Worm (Caenorhabditis elegans) whole organism, L1 larva: ENCODE data around the gene C07B5.3.

ENCODE experiments used
- C16A3.4 ChIP-seq: fragments of 150-350 bp; optimal IDR thresholded peaks from 2 replicates; lab custom pipeline; 2014; ENCODE audit warnings: missing biosample characterization, missing genetic modification characterization
- Y116A8C.19 ChIP-seq: sonication (generic microtip); optimal IDR thresholded peaks from 2 replicates; lab custom pipeline; 2016; ENCODE audit warnings: missing compliant biosample characterization, missing genetic modification characterization, borderline replicate concordance
- aly-2 ChIP-seq: fragments of 150-350 bp; optimal IDR thresholded peaks from 2 replicates; lab custom pipeline; 2014; ENCODE audit warnings: missing biosample characterization, missing genetic modification characterization
- ama-1 ChIP-seq: fragments of 150-350 bp; optimal IDR thresholded peaks from 2 replicates; lab custom pipeline; 2014
- ces-1 ChIP-seq: fragments of 150-350 bp; optimal IDR thresholded peaks from 2 replicates; lab custom pipeline; 2014; ENCODE audit warnings: missing biosample characterization, missing genetic modification reagents, missing genetic modification characterization
- dpl-1 ChIP-seq, 3 experiments: fragments of 150-350 bp in 2 of 3; sonication (generic microtip) in 1 of 3; optimal IDR thresholded peaks; 2 replicates each; lab custom pipeline; 2014 to 2017; ENCODE audit warnings: missing biosample characterization in 3 of 3, missing genetic modification characterization in 3 of 3, missing genetic modification reagents in 3 of 3
- dsc-1 ChIP-seq: sonication (generic microtip); optimal IDR thresholded peaks from 2 replicates; lab custom pipeline; 2016; ENCODE audit warnings: mild to moderate bottlenecking, missing genetic modification characterization, missing compliant biosample characterization
- efl-1 ChIP-seq, 4 experiments: fragments of 150-350 bp; optimal IDR thresholded peaks in 3 of 4; peaks in 1 of 4; 1 replicate in 1 of 4; 2 replicates in 3 of 4; lab custom pipeline; 2014; ENCODE audit warnings: missing biosample characterization in 2 of 4, missing genetic modification characterization in 2 of 4, missing genetic modification reagents in 2 of 4
- egl-13 ChIP-seq: sonication (generic microtip); optimal IDR thresholded peaks from 2 replicates; lab custom pipeline; 2016; ENCODE audit warnings: missing genotype, missing genetic modification reagents, missing genetic modification characterization, missing compliant biosample characterization
- elt-2 ChIP-seq: sonication (generic microtip); optimal IDR thresholded peaks from 2 replicates; lab custom pipeline; 2016; ENCODE audit warnings: missing genetic modification characterization, mild to moderate bottlenecking, inconsistent platforms, missing compliant biosample characterization, missing genetic modification reagents
- elt-3 ChIP-seq, 6 experiments: fragments of 150-350 bp in 1 of 6; sonication (generic microtip); optimal IDR thresholded peaks; 2 replicates each; lab custom pipeline; 2017 to 2018; ENCODE audit warnings: missing biosample characterization in 6 of 6, missing genetic modification characterization in 6 of 6, inconsistent platforms in 1 of 6
- ets-5 ChIP-seq: fragments of 200-800 bp; sonication (Bioruptor generic); IDR thresholded peaks from 2 replicates; pipeline ENCODE4 v1.3.6; 2022; ENCODE audit warnings: missing genetic modification characterization, missing compliant biosample characterization
- fkh-10 ChIP-seq: sonication (generic microtip); optimal IDR thresholded peaks from 2 replicates; lab custom pipeline; 2017; ENCODE audit warnings: missing biosample characterization, missing genetic modification reagents, missing genetic modification characterization
- fkh-4 ChIP-seq: sonication (generic microtip); optimal IDR thresholded peaks from 2 replicates; lab custom pipeline; 2016; ENCODE audit warnings: missing compliant biosample characterization, missing genetic modification characterization, borderline replicate concordance
- fkh-8 ChIP-seq: sonication (generic microtip); optimal IDR thresholded peaks from 2 replicates; lab custom pipeline; 2016; ENCODE audit warnings: mild to moderate bottlenecking, missing genetic modification characterization, missing compliant biosample characterization
- fos-1 ChIP-seq: fragments of 150-350 bp; optimal IDR thresholded peaks from 2 replicates; lab custom pipeline; 2014; ENCODE audit warnings: missing biosample characterization, missing genetic modification characterization
- grh-1 ChIP-seq: fragments of 200-800 bp; sonication (Bioruptor generic); IDR thresholded peaks from 2 replicates; pipeline ENCODE4 v1.3.6; 2022; ENCODE audit warnings: missing genetic modification reagents, missing genetic modification characterization, missing compliant biosample characterization
- hlh-17 ChIP-seq: fragments of 200-800 bp; sonication (Bioruptor generic); optimal IDR thresholded peaks from 2 replicates; lab custom pipeline; 2018; ENCODE audit warnings: missing genetic modification characterization, mild to moderate bottlenecking, missing compliant biosample characterization, moderate library complexity, borderline replicate concordance
- hlh-4 ChIP-seq: sonication (generic microtip); optimal IDR thresholded peaks from 2 replicates; lab custom pipeline; 2016; ENCODE audit warnings: mild to moderate bottlenecking, missing genetic modification characterization, missing compliant biosample characterization
- isw-1 ChIP-seq: fragments of 200-800 bp; sonication (Bioruptor generic); IDR thresholded peaks from 2 replicates; pipeline ENCODE4 v1.3.6; 2022; ENCODE audit warnings: missing genetic modification characterization, missing compliant biosample characterization
- jun-1 ChIP-seq: fragments of 150-350 bp; optimal IDR thresholded peaks from 2 replicates; lab custom pipeline; 2014; ENCODE audit warnings: missing biosample characterization, missing genetic modification reagents, missing genetic modification characterization
- lin-13 ChIP-seq: fragments of 150-350 bp; optimal IDR thresholded peaks from 2 replicates; lab custom pipeline; 2014; ENCODE audit warnings: missing biosample characterization, missing genetic modification reagents, missing genetic modification characterization
- lin-14 ChIP-seq: fragments of 200-800 bp; sonication (Bioruptor generic); optimal IDR thresholded peaks from 2 replicates; lab custom pipeline; 2018; ENCODE audit warnings: mild to moderate bottlenecking, missing genetic modification characterization, moderate library complexity, missing compliant biosample characterization
- lin-35 ChIP-seq, 2 experiments: fragments of 150-350 bp; optimal IDR thresholded peaks; 2 replicates each; lab custom pipeline; 2014; ENCODE audit warnings: missing biosample characterization in 2 of 2, missing genetic modification characterization in 2 of 2, missing genetic modification reagents in 2 of 2
- mab-9 ChIP-seq: fragments of 200-800 bp; sonication (Bioruptor generic); IDR thresholded peaks from 2 replicates; pipeline ENCODE4 v1.3.6; 2022; ENCODE audit warnings: missing genetic modification reagents, missing genetic modification characterization, missing compliant biosample characterization
- mdl-1 ChIP-seq, 2 experiments: fragments of 150-350 bp; optimal IDR thresholded peaks; 2 replicates each; lab custom pipeline; 2014 to 2017; ENCODE audit warnings: missing biosample characterization in 2 of 2, missing genetic modification characterization in 2 of 2, inconsistent platforms in 1 of 2
- mep-1 ChIP-seq: fragments of 150-350 bp; optimal IDR thresholded peaks from 2 replicates; lab custom pipeline; 2014; ENCODE audit warnings: missing biosample characterization, missing genetic modification characterization
- nhr-11 ChIP-seq: fragments of 150-350 bp; optimal IDR thresholded peaks from 2 replicates; lab custom pipeline; 2014; ENCODE audit warnings: missing biosample characterization, missing genetic modification characterization
- nhr-20 ChIP-seq: sonication (generic microtip); optimal IDR thresholded peaks from 2 replicates; lab custom pipeline; 2016; ENCODE audit warnings: mild to moderate bottlenecking, missing genetic modification characterization, missing compliant biosample characterization
- nhr-237 ChIP-seq: fragments of 150-350 bp; optimal IDR thresholded peaks from 2 replicates; lab custom pipeline; 2014; ENCODE audit warnings: missing biosample characterization, missing genetic modification characterization
- nhr-76 ChIP-seq: sonication (generic microtip); optimal IDR thresholded peaks from 2 replicates; lab custom pipeline; 2017; ENCODE audit warnings: missing biosample characterization, missing genetic modification characterization
- nhr-84 ChIP-seq: sonication (generic microtip); optimal IDR thresholded peaks from 2 replicates; lab custom pipeline; 2017; ENCODE audit warnings: missing biosample characterization, missing genetic modification characterization
- nhr-85 ChIP-seq: sonication (generic microtip); peaks from one replicate; lab custom pipeline; 2016; ENCODE audit warnings: missing genetic modification characterization, inconsistent platforms, missing compliant biosample characterization
- nhr-90 ChIP-seq: sonication (generic microtip); optimal IDR thresholded peaks from 2 replicates; lab custom pipeline; 2016; ENCODE audit warnings: mild to moderate bottlenecking, missing genetic modification characterization, missing compliant biosample characterization; ENCODE audit not compliant: poor library complexity
- pag-3 ChIP-seq: sonication (generic microtip); optimal IDR thresholded peaks from 2 replicates; lab custom pipeline; 2017; ENCODE audit warnings: missing genetic modification characterization, mild to moderate bottlenecking, missing compliant biosample characterization, antibody characterized with exemption, borderline replicate concordance; ENCODE audit not compliant: insufficient read depth
- pqm-1 ChIP-seq: sonication (generic microtip); optimal IDR thresholded peaks from 3 replicates; lab custom pipeline; 2017; ENCODE audit warnings: missing biosample characterization, missing genetic modification characterization
- snpc-4 ChIP-seq: fragments of 150-350 bp; optimal IDR thresholded peaks from 2 replicates; lab custom pipeline; 2014; ENCODE audit warnings: missing biosample characterization, missing genetic modification characterization
- snu-23 ChIP-seq: sonication (generic microtip); optimal IDR thresholded peaks from 2 replicates; lab custom pipeline; 2016; ENCODE audit warnings: missing genetic modification characterization, missing compliant biosample characterization
- sptf-1 ChIP-seq: fragments of 150-350 bp; optimal IDR thresholded peaks from 2 replicates; lab custom pipeline; 2014; ENCODE audit warnings: missing biosample characterization, missing genetic modification characterization
- sup-37 ChIP-seq: fragments of 200-800 bp; sonication (Bioruptor generic); optimal IDR thresholded peaks from 2 replicates; lab custom pipeline; 2018; ENCODE audit warnings: mild to moderate bottlenecking, missing genetic modification characterization, missing compliant biosample characterization
- tbx-2 ChIP-seq: sonication (generic microtip); optimal IDR thresholded peaks from 2 replicates; lab custom pipeline; 2016; ENCODE audit warnings: missing genetic modification characterization, missing compliant biosample characterization
- tlp-1 ChIP-seq: fragments of 150-350 bp; optimal IDR thresholded peaks from 2 replicates; lab custom pipeline; 2014; ENCODE audit warnings: missing biosample characterization, missing genetic modification characterization
- unc-62 ChIP-seq: fragments of 150-350 bp; optimal IDR thresholded peaks from 2 replicates; lab custom pipeline; 2014; ENCODE audit warnings: missing biosample characterization, missing genetic modification reagents, missing genetic modification characterization
- xbp-1 ChIP-seq: sonication (generic microtip); optimal IDR thresholded peaks from 2 replicates; lab custom pipeline; 2016; ENCODE audit warnings: missing genetic modification characterization, missing compliant biosample characterization
- zag-1 ChIP-seq: fragments of 150-350 bp; optimal IDR thresholded peaks from 2 replicates; lab custom pipeline; 2014; ENCODE audit warnings: missing biosample characterization, missing genetic modification characterization
- zip-4 ChIP-seq: fragments of 200-800 bp; sonication (Bioruptor generic); optimal IDR thresholded peaks from 2 replicates; lab custom pipeline; 2018; ENCODE audit warnings: mild to moderate bottlenecking, missing genetic modification characterization, moderate library complexity, missing compliant biosample characterization
- ztf-11 ChIP-seq, 2 experiments: sonication (generic microtip); optimal IDR thresholded peaks; 2 replicates each; lab custom pipeline; 2016 to 2017; ENCODE audit warnings: missing genetic modification characterization in 2 of 2, missing biosample characterization in 1 of 2, missing compliant biosample characterization in 1 of 2
- ztf-4 ChIP-seq: fragments of 150-350 bp; optimal IDR thresholded peaks from 2 replicates; lab custom pipeline; 2014; ENCODE audit warnings: missing biosample characterization, missing genetic modification characterization

Gene C07B5.3

DNA sequence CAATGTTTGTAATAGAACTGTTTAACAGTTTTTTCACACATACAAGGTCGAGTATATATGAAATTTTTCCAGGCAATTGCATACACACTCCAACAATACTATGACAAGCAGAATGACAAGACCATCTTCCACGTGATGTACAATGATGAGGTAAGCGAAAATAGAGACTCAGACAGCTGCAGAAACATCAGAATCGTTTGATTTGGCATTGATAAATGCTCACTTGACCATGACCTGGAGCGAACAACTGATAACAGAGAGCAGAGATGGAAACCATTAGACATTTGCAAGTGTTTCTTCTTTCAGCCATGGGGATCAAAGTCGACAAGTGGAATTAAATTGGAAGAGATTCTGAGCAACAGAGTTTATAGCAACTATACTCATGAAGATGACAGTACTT lies 17.4 kb upstream of the C07B5.3 start (continued):
- TF ChIP-seq pqm-1 (tag; lab: Kevin White, UChicago), result no peak
- peak; percentile 68 for TF ChIP-seq nhr-20 (tag; lab: Kevin White, UChicago)
- TF ChIP-seq tlp-1 (tag; lab: Kevin White, UChicago), result no peak
- no peak for TF ChIP-seq fkh-10 (GFP tag; lab: Kevin White, UChicago)
- TF ChIP-seq snpc-4 (tag; lab: Kevin White, UChicago), result no peak
- TF ChIP-seq elt-3 (tag; optimal IDR thresholded peaks at IDR 0.05; lab: Kevin White, UChicago), result peak in 1 of 6 experiments; percentile 6
- peak; percentile 33 for TF ChIP-seq nhr-90 (tag; lab: Kevin White, UChicago)
- TF ChIP-seq lin-14 (GFP tag; lab: Kevin White, UChicago), result peak; percentile 55
- TF ChIP-seq tbx-2 (tag; lab: Kevin White, UChicago), result no peak
- TF ChIP-seq lin-13 (GFP tag; lab: Kevin White, UChicago), result no peak
- no peak for TF ChIP-seq fkh-8 (tag; lab: Kevin White, UChicago)
- no peak for TF ChIP-seq egl-13 (tag; lab: Kevin White, UChicago)

DNA sequence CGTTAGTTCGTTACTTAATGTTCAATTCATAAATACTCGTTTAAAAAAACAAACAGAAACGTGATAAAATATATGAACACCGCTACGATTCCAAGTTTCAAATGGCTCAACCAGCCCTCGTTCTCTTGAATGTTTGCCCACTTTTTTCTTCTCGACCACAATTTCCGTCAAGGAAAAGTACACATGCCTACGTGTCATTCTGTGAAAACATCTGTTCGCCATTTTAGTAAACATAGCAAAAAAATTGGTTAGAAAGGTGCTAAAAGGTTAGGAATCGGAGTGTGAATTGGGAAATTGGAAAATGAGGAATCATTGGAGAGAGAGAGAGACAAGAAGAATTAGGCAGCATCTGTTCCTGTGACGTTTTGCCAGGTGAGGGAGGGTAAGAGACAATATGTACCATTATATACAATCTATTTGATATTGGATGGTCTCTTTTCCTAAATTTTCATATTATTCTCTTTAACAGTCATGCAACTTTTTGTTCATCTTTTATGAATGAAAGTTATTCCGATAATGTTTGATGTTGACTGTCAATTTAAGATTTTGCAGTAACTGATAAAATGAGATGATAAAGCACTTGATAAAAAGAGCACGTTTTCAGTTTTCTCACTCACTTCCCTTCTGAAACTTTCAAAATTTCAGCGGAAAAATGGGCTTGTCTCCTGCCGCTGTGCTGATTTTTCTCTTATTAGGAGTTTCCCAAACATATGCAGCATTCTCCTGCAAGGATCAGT lies 16.4 kb upstream of the C07B5.3 start, which contains the start of gene nuc-1:
Gene nuc-1 (plus strand): TSS at position 612 of the 737 bp plus-strand sequence.
- TF ChIP-seq grh-1 (GFP tag; lab: Robert Waterston, UW), result no peak
- TF ChIP-seq ces-1 (GFP tag; lab: Kevin White, UChicago), result no peak
- TF ChIP-seq sptf-1 (tag; lab: Kevin White, UChicago), result no peak
- no peak for TF ChIP-seq pqm-1 (tag; lab: Kevin White, UChicago)
- TF ChIP-seq nhr-90 (tag; lab: Kevin White, UChicago), result no peak
- no peak for TF ChIP-seq C16A3.4 (tag; lab: Kevin White, UChicago)
- TF ChIP-seq snu-23 (GFP tag; lab: Kevin White, UChicago), result no peak
- no peak for TF ChIP-seq tbx-2 (tag; lab: Kevin White, UChicago)
- no peak for TF ChIP-seq dsc-1
- no peak for TF ChIP-seq aly-2 (tag; lab: Kevin White, UChicago)
- TF ChIP-seq lin-35 (GFP tag; optimal IDR thresholded peaks at IDR 0.05; lab: Kevin White, UChicago), result no peak
- TF ChIP-seq nhr-84, result no peak
- TF ChIP-seq nhr-11, result no peak
- TF ChIP-seq pag-3 (tag; lab: Kevin White, UChicago), result no peak
- TF ChIP-seq unc-62, result no peak
- TF ChIP-seq mdl-1 (tag; optimal IDR thresholded peaks at IDR 0.05; lab: Kevin White, UChicago), result no peak
- TF ChIP-seq zag-1 (tag; lab: Kevin White, UChicago), result no peak
- TF ChIP-seq tlp-1 (tag; lab: Kevin White, UChicago), result peak; percentile 38
- TF ChIP-seq fkh-8 (tag; lab: Kevin White, UChicago), result no peak
- TF ChIP-seq elt-2, result peak; percentile 75
- no peak for TF ChIP-seq nhr-76 (tag; lab: Kevin White, UChicago)
- no peak for TF ChIP-seq zip-4 (GFP tag; lab: Kevin White, UChicago)
- TF ChIP-seq hlh-17, result no peak
- TF ChIP-seq hlh-4 (tag; lab: Kevin White, UChicago), result no peak
- no peak for TF ChIP-seq jun-1 (tag; lab: Kevin White, UChicago)
- TF ChIP-seq fos-1, result no peak
- TF ChIP-seq ztf-11 (tag; optimal IDR thresholded peaks at IDR 0.05; lab: Kevin White, UChicago), result no peak
- no peak for TF ChIP-seq Y116A8C.19
- TF ChIP-seq efl-1 (optimal IDR thresholded peaks at IDR 0.05; lab: Kevin White, UChicago), result no peak
- peak in 1 of 2 experiments; percentile 69 for TF ChIP-seq efl-1 (GFP tag; optimal IDR thresholded peaks at IDR 0.05 in 1 of 2; lab: Kevin White, UChicago)
- TF ChIP-seq nhr-237 (tag; lab: Kevin White, UChicago), result no peak
- no peak for TF ChIP-seq xbp-1 (tag; lab: Kevin White, UChicago)
- no peak for TF ChIP-seq ztf-4 (tag; lab: Kevin White, UChicago)
- no peak for TF ChIP-seq fkh-4 (tag; lab: Kevin White, UChicago)
- peak; percentile 53 for TF ChIP-seq nhr-85 (tag; lab: Kevin White, UChicago)
- no peak for TF ChIP-seq dpl-1 (GFP tag; optimal IDR thresholded peaks at IDR 0.05; lab: Kevin White, UChicago)
- TF ChIP-seq ama-1 (lab: Kevin White, UChicago), result no peak
- TF ChIP-seq mep-1, result no peak
- no peak for TF ChIP-seq isw-1 (GFP tag; lab: Robert Waterston, UW)
- no peak for TF ChIP-seq ets-5 (GFP tag; lab: Robert Waterston, UW)
- no peak for TF ChIP-seq sup-37
- no peak for TF ChIP-seq mab-9 (GFP tag; lab: Robert Waterston, UW)
- TF ChIP-seq lin-14 (GFP tag; lab: Kevin White, UChicago), result peak; percentile 13
